Fruit fly (Drosophila melanogaster) whole organism, wandering third instar larva: Measurements from ENCODE around the gene CG5162.

ENCODE experiments used
- Abd-B ChIP-seq: fragments of >200 bp; optimal IDR thresholded peaks from 2 replicates; lab custom pipeline; 2017; ENCODE audit warnings: missing biosample characterization, missing genetic modification characterization
- CG9705 ChIP-seq: fragments of 200-800 bp; sonication (Bioruptor generic); optimal IDR thresholded peaks from 2 replicates; lab custom pipeline; 2018; ENCODE audit warnings: missing biosample characterization, mild to moderate bottlenecking, missing genetic modification characterization
- Dfd ChIP-seq: fragments of >200 bp; optimal IDR thresholded peaks from 2 replicates; lab custom pipeline; 2017; ENCODE audit warnings: missing biosample characterization, missing genetic modification characterization
- Myc ChIP-seq: fragments of >200 bp; optimal IDR thresholded peaks from 2 replicates; lab custom pipeline; 2017
- Vsx2 ChIP-seq: fragments of 200-300, 225-300 bp; sonication (Bioruptor generic); optimal IDR thresholded peaks from 2 replicates; lab custom pipeline; 2018; ENCODE audit warnings: missing biosample characterization, missing genetic modification characterization; ENCODE audit not compliant: partially characterized antibody
- woc ChIP-seq: sonication (Bioruptor generic); optimal IDR thresholded peaks from 2 replicates; lab custom pipeline; 2016; ENCODE audit warnings: missing biosample characterization, mild to moderate bottlenecking, missing genetic modification characterization

DNA sequence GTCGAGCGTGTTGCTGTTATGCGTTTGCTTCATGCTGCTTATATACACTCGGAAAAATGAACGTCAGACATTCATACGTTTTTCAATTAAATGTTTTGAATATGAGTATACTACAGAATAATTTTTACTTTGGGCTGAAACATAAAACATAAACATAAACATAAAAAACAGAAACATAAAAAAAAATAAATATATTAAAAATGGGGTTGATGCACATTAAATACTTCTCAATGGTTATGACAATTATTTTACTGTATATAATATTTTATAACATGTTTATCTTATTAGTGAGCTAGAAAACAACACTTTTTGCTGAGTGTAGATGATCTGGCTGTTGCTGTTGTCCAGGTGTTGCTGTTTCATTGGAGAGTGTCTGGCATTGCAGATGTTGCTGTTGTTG lies 22.3 kb downstream of the CG5162 start:
- TF ChIP-seq Myc (lab: Kevin White, UChicago): no peak
- TF ChIP-seq Vsx2 (GFP tag; lab: Kevin White, UChicago): no peak
- no peak for TF ChIP-seq woc (GFP tag; lab: Kevin White, UChicago)
- no peak for TF ChIP-seq Dfd (GFP tag; lab: Kevin White, UChicago)
- no peak for TF ChIP-seq Abd-B (GFP tag; lab: Kevin White, UChicago)
- no peak for TF ChIP-seq CG9705 (GFP tag; lab: Kevin White, UChicago)
